Fruit fly (Drosophila melanogaster) whole organism, embryonic: Measurements from ENCODE around the gene RpL15.

Experiments
- ATbp ChIP-seq: fragments of 200-800 bp; sonication (Bioruptor generic); optimal IDR thresholded peaks from 2 replicates; lab custom pipeline; 2017; ENCODE audit warnings: missing biosample characterization, mild to moderate bottlenecking, missing genetic modification characterization, missing genetic modification reagents
- CG10267 ChIP-seq: fragments of 200-800 bp; sonication (Bioruptor generic); optimal IDR thresholded peaks from 2 replicates; lab custom pipeline; 2018; ENCODE audit warnings: missing biosample characterization, mild to moderate bottlenecking, missing genetic modification characterization, moderate library complexity
- CG10431 ChIP-seq: fragments of 200-800 bp; sonication (Bioruptor generic); optimal IDR thresholded peaks from 3 replicates; lab custom pipeline; 2018; ENCODE audit warnings: missing biosample characterization, mild to moderate bottlenecking, missing genetic modification characterization
- CG11085 ChIP-seq: fragments of 200-800 bp; sonication (Bioruptor generic); IDR thresholded peaks from 2 replicates; pipeline ENCODE4 v1.3.6; 2022; ENCODE audit warnings: missing biosample characterization, missing genetic modification characterization
- CG11247 ChIP-seq: fragments of 200-800 bp; sonication (Bioruptor generic); IDR thresholded peaks from 2 replicates; pipeline ENCODE4 v1.3.6; 2022; ENCODE audit warnings: missing biosample characterization, missing genetic modification characterization
- CG12744 ChIP-seq: fragments of 200-800 bp; sonication (Bioruptor generic); optimal IDR thresholded peaks from 2 replicates; lab custom pipeline; 2016; ENCODE audit warnings: missing biosample characterization, missing genetic modification characterization
- CG12769 ChIP-seq: fragments of 200-800 bp; sonication (Bioruptor generic); optimal IDR thresholded peaks from 2 replicates; lab custom pipeline; 2019; ENCODE audit warnings: missing biosample characterization, mild to moderate bottlenecking, missing genetic modification characterization, moderate library complexity
- CG12942 ChIP-seq: fragments of 200-800 bp; sonication (Bioruptor generic); optimal IDR thresholded peaks from 3 replicates; lab custom pipeline; 2016; ENCODE audit warnings: missing biosample characterization, missing genetic modification characterization
- CG13123 ChIP-seq: fragments of 200-800 bp; sonication (Bioruptor generic); optimal IDR thresholded peaks from 2 replicates; lab custom pipeline; 2016; ENCODE audit warnings: missing biosample characterization, missing genetic modification characterization
- CG15696 ChIP-seq: fragments of 200-800 bp; sonication (Bioruptor generic); optimal IDR thresholded peaks from 2 replicates; lab custom pipeline; 2019; ENCODE audit warnings: missing biosample characterization, mild to moderate bottlenecking, missing genetic modification characterization, moderate library complexity
- CG1602 ChIP-seq: fragments of 200-800 bp; sonication (Bioruptor generic); optimal IDR thresholded peaks from 3 replicates; lab custom pipeline; 2016; ENCODE audit warnings: missing biosample characterization, missing genetic modification characterization
- CG1647 ChIP-seq: fragments of 200-800 bp; sonication (Bioruptor generic); optimal IDR thresholded peaks from 3 replicates; lab custom pipeline; 2016; ENCODE audit warnings: missing biosample characterization, missing genetic modification characterization
- CG18011 ChIP-seq: fragments of 200-800 bp; sonication (Bioruptor generic); optimal IDR thresholded peaks from 2 replicates; lab custom pipeline; 2017; ENCODE audit warnings: missing biosample characterization, missing genetic modification characterization, mild to moderate bottlenecking, moderate library complexity, missing genotype
- CG1832 ChIP-seq: fragments of 200-800 bp; sonication (Bioruptor generic); optimal IDR thresholded peaks from 2 replicates; lab custom pipeline; 2017; ENCODE audit warnings: missing biosample characterization, mild to moderate bottlenecking, missing genetic modification characterization, inconsistent platforms
- CG2120 ChIP-seq: fragments of 200-800 bp; sonication (Bioruptor generic); optimal IDR thresholded peaks from 3 replicates; lab custom pipeline; 2016; ENCODE audit warnings: missing biosample characterization, missing genetic modification characterization
- CG2889 ChIP-seq: fragments of 200-800 bp; sonication (Bioruptor generic); IDR thresholded peaks from 3 replicates; pipeline ENCODE4 v1.3.6; 2022; ENCODE audit warnings: missing biosample characterization, missing genetic modification characterization
- CG30431 ChIP-seq: fragments of 200-800 bp; sonication (Bioruptor generic); optimal IDR thresholded peaks from 2 replicates; lab custom pipeline; 2017; ENCODE audit warnings: missing biosample characterization, missing genetic modification characterization
- CG6272 ChIP-seq: fragments of 200-800 bp; sonication (Bioruptor generic); IDR thresholded peaks from 2 replicates; pipeline ENCODE4 v1.3.6; 2022; ENCODE audit warnings: missing biosample characterization, missing genetic modification characterization
- CG6689 ChIP-seq: fragments of 200-800 bp; sonication (Bioruptor generic); IDR thresholded peaks from 2 replicates; pipeline ENCODE4 v1.3.6; 2022; ENCODE audit warnings: missing biosample characterization, missing genetic modification characterization
- CG7745 ChIP-seq: fragments of 200-800 bp; sonication (Bioruptor generic); optimal IDR thresholded peaks from 2 replicates; lab custom pipeline; 2018; ENCODE audit warnings: missing biosample characterization, mild to moderate bottlenecking, missing genetic modification characterization, moderate library complexity
- CG7786 ChIP-seq: fragments of 200-800 bp; sonication (Bioruptor generic); optimal IDR thresholded peaks from 2 replicates; lab custom pipeline; 2016; ENCODE audit warnings: missing biosample characterization, missing genetic modification characterization
- Dref ChIP-seq: fragments of 200-800 bp; sonication (Bioruptor generic); IDR thresholded peaks from 2 replicates; pipeline ENCODE4 v1.3.6; 2022; ENCODE audit warnings: missing biosample characterization, missing genetic modification characterization
- Lpt ChIP-seq: fragments of >200 bp; optimal IDR thresholded peaks from 2 replicates; lab custom pipeline; 2018; ENCODE audit warnings: missing biosample characterization, missing genetic modification characterization
- MBD-R2 ChIP-seq: fragments of 200-800 bp; sonication (Bioruptor generic); IDR thresholded peaks from 2 replicates; pipeline ENCODE4 v1.3.6; 2022; ENCODE audit warnings: missing biosample characterization, missing genetic modification characterization
- Med ChIP-seq: fragments of 200-800 bp; sonication (Bioruptor generic); peaks from one replicate; lab custom pipeline; 2016; ENCODE audit warnings: missing biosample characterization, missing genetic modification characterization, mild to moderate bottlenecking, inconsistent platforms, moderate library complexity
- Oaz ChIP-seq: fragments of 200-800 bp; sonication (Bioruptor generic); IDR thresholded peaks from 2 replicates; pipeline ENCODE4 v1.3.6; 2022; ENCODE audit warnings: missing biosample characterization, missing genetic modification characterization
- Ravus ChIP-seq: fragments of 200-800 bp; sonication (Bioruptor generic); IDR thresholded peaks from 2 replicates; pipeline ENCODE4 v1.3.6; 2022; ENCODE audit warnings: missing biosample characterization, missing genetic modification characterization
- aop ChIP-seq: fragments of 200-800 bp; sonication (Bioruptor generic); IDR thresholded peaks from 2 replicates; pipeline ENCODE4 v1.3.6; 2022; ENCODE audit warnings: missing biosample characterization, missing genetic modification characterization
- az2 ChIP-seq: fragments of 200-800 bp; sonication (Bioruptor generic); optimal IDR thresholded peaks from 3 replicates; lab custom pipeline; 2016; ENCODE audit warnings: missing biosample characterization, missing genetic modification characterization
- bigmax ChIP-seq: fragments of 200-800 bp; sonication (Bioruptor generic); optimal IDR thresholded peaks from 2 replicates; lab custom pipeline; 2018; ENCODE audit warnings: missing biosample characterization, mild to moderate bottlenecking, missing genetic modification characterization
- cas ChIP-seq: fragments of 200-800 bp; sonication (Bioruptor generic); IDR thresholded peaks from 2 replicates; pipeline ENCODE4 v1.3.6; 2022; ENCODE audit warnings: missing biosample characterization, missing genetic modification characterization
- gfzf ChIP-seq: fragments of 200-800 bp; sonication (Bioruptor generic); optimal IDR thresholded peaks from 2 replicates; lab custom pipeline; 2016; ENCODE audit warnings: missing biosample characterization, mild to moderate bottlenecking, missing genetic modification characterization, moderate library complexity
- gsb ChIP-seq: fragments of 200-800 bp; sonication (Bioruptor generic); IDR thresholded peaks from 2 replicates; pipeline ENCODE4 v1.3.6; 2022; ENCODE audit warnings: missing biosample characterization, missing genetic modification characterization
- kah ChIP-seq: fragments of 200-800 bp; sonication (Bioruptor generic); optimal IDR thresholded peaks from 2 replicates; lab custom pipeline; 2018; ENCODE audit warnings: missing biosample characterization, mild to moderate bottlenecking, missing genetic modification characterization
- kay ChIP-seq: fragments of 200-800 bp; sonication (Bioruptor generic); optimal IDR thresholded peaks from 2 replicates; lab custom pipeline; 2016; ENCODE audit warnings: missing biosample characterization, missing genetic modification characterization
- lola ChIP-seq, 3 experiments: fragments of >200 bp in 2 of 3; fragments of 200-800 bp in 1 of 3; sonication (Bioruptor generic) in 1 of 3; optimal IDR thresholded peaks; 2 replicates each; lab custom pipeline; 2017 to 2019; ENCODE audit warnings: missing biosample characterization in 3 of 3, missing genetic modification characterization in 3 of 3, mild to moderate bottlenecking in 1 of 3, moderate library complexity in 1 of 3
- mam ChIP-seq: fragments of 200-800 bp; sonication (Bioruptor generic); optimal IDR thresholded peaks from 3 replicates; lab custom pipeline; 2016; ENCODE audit warnings: missing biosample characterization, missing genetic modification characterization
- mld ChIP-seq: fragments of 200-800 bp; sonication (Bioruptor generic); IDR thresholded peaks from 3 replicates; pipeline ENCODE4 v1.3.6; 2022; ENCODE audit warnings: missing biosample characterization, missing genetic modification characterization; ENCODE audit not compliant: partially characterized antibody
- pan ChIP-seq, 4 experiments: fragments of >200 bp in 3 of 4; fragments of 200-800 bp in 1 of 4; sonication (Bioruptor generic) in 1 of 4; optimal IDR thresholded peaks in 3 of 4; IDR thresholded peaks in 1 of 4; 2 replicates each; pipeline versions ENCODE4 v1.3.6 to Lab custom; 2017 to 2022; ENCODE audit warnings: missing biosample characterization in 2 of 4, missing genetic modification characterization in 2 of 4, mixed read lengths in 1 of 4
- ro ChIP-seq: fragments of 200-800 bp; sonication (Bioruptor generic); IDR thresholded peaks from 2 replicates; pipeline ENCODE4 v1.3.6; 2022; ENCODE audit warnings: missing biosample characterization, missing genetic modification characterization
- sc ChIP-seq, 3 experiments: fragments of >200 bp in 2 of 3; fragments of 200-800 bp in 1 of 3; sonication (Bioruptor generic) in 1 of 3; optimal IDR thresholded peaks; 2 replicates in 2 of 3; 3 replicates in 1 of 3; lab custom pipeline; 2017; ENCODE audit warnings: mild to moderate bottlenecking in 1 of 3, missing biosample characterization in 1 of 3, missing genetic modification characterization in 1 of 3, missing genetic modification reagents in 1 of 3
- scrt ChIP-seq: fragments of 200-800 bp; sonication (Bioruptor generic); optimal IDR thresholded peaks from 2 replicates; lab custom pipeline; 2018; ENCODE audit warnings: missing biosample characterization, mild to moderate bottlenecking, missing genetic modification characterization, moderate library complexity
- seq ChIP-seq: fragments of 200-800 bp; sonication (Bioruptor generic); IDR thresholded peaks from 2 replicates; pipeline ENCODE4 v1.3.6; 2022; ENCODE audit warnings: missing biosample characterization, missing genetic modification characterization
- sna ChIP-seq: fragments of 200-800 bp; sonication (Bioruptor generic); IDR thresholded peaks from 2 replicates; pipeline ENCODE4 v1.3.6; 2022; ENCODE audit warnings: missing biosample characterization, missing genetic modification characterization; ENCODE audit not compliant: partially characterized antibody
- sqz ChIP-seq: fragments of 200-800 bp; sonication (Bioruptor generic); optimal IDR thresholded peaks from 3 replicates; lab custom pipeline; 2018; ENCODE audit warnings: missing biosample characterization, mild to moderate bottlenecking, missing genetic modification characterization
- tna ChIP-seq: fragments of 200-800 bp; sonication (Bioruptor generic); IDR thresholded peaks from 2 replicates; pipeline ENCODE4 v1.3.6; 2022; ENCODE audit warnings: missing biosample characterization, missing genetic modification characterization; ENCODE audit not compliant: partially characterized antibody
- toy ChIP-seq: fragments of 200-800 bp; sonication (Bioruptor generic); IDR thresholded peaks from 2 replicates; pipeline ENCODE4 v1.3.6; 2022; ENCODE audit warnings: missing biosample characterization, missing genetic modification characterization
- trem ChIP-seq: fragments of 200-800 bp; optimal IDR thresholded peaks from 3 replicates; lab custom pipeline; 2019; ENCODE audit warnings: missing biosample characterization, mild to moderate bottlenecking, missing genetic modification characterization, moderate library complexity
- unc-4 ChIP-seq: fragments of 200-800 bp; sonication (Bioruptor generic); IDR thresholded peaks from 2 replicates; pipeline ENCODE4 v1.3.6; 2022; ENCODE audit warnings: missing biosample characterization, missing genetic modification characterization; ENCODE audit not compliant: partially characterized antibody

The RpL15 gene

dm6 chr3L:27279041-27279671, 12.1 kb downstream of the RpL15 start, which contains the start of gene Dbp80 (continued):
- no peak for TF ChIP-seq mld (GFP tag; lab: Robert Waterston, UW)
- TF ChIP-seq unc-4: no peak
- TF ChIP-seq sqz (GFP tag; lab: Kevin White, UChicago): no peak
- TF ChIP-seq CG1832 (GFP tag; lab: Kevin White, UChicago): no peak
- TF ChIP-seq gsb: no peak
- TF ChIP-seq CG11247 (GFP tag; lab: Robert Waterston, UW): no peak
- TF ChIP-seq CG6272 (GFP tag; lab: Robert Waterston, UW): no peak
- TF ChIP-seq CG7745 (tag; lab: Kevin White, UChicago): no peak
- TF ChIP-seq ATbp (GFP tag; lab: Kevin White, UChicago): no peak
- TF ChIP-seq cas: no peak
- TF ChIP-seq CG1602 (GFP tag; lab: Kevin White, UChicago): no peak
- TF ChIP-seq gfzf: peak; percentile 61
- TF ChIP-seq CG12769 (tag; lab: Kevin White, UChicago): no peak
- no peak for TF ChIP-seq kah (GFP tag; lab: Kevin White, UChicago)
- TF ChIP-seq trem (tag; lab: Kevin White, UChicago): peak; percentile 38
- TF ChIP-seq CG13123 (GFP tag; lab: Kevin White, UChicago): no peak
- TF ChIP-seq aop (GFP tag; lab: Robert Waterston, UW): no peak
- no peak for TF ChIP-seq CG2120
- peak; percentile 6 for TF ChIP-seq mam (GFP tag; lab: Kevin White, UChicago)
- TF ChIP-seq tna: no peak
- TF ChIP-seq CG30431 (GFP tag; lab: Kevin White, UChicago): no peak
- TF ChIP-seq az2: no peak
- no peak for TF ChIP-seq Oaz
- TF ChIP-seq lola (GFP tag; optimal IDR thresholded peaks at IDR 0.05; lab: Kevin White, UChicago): peak in 1 of 3 experiments; percentile 54
- TF ChIP-seq sc (optimal IDR thresholded peaks at IDR 0.05; lab: Kevin White, UChicago): no peak
- no peak for TF ChIP-seq sc (GFP tag; optimal IDR thresholded peaks at IDR 0.05; lab: Kevin White, UChicago)
- no peak for TF ChIP-seq pan (optimal IDR thresholded peaks at IDR 0.05; lab: Kevin White, UChicago)
- no peak for TF ChIP-seq pan (GFP tag; optimal IDR thresholded peaks at IDR 0.05 in 1 of 2, IDR thresholded peaks at IDR 0.05 in 1 of 2)
- no peak for TF ChIP-seq CG11085
- peak; percentile 2 for TF ChIP-seq CG10267 (tag; lab: Kevin White, UChicago)
- no peak for TF ChIP-seq Ravus
- no peak for TF ChIP-seq CG7786 (GFP tag; lab: Kevin White, UChicago)
- TF ChIP-seq sna (GFP tag; lab: Robert Waterston, UW): no peak
- TF ChIP-seq scrt: no peak
- no peak for TF ChIP-seq ro (GFP tag; lab: Robert Waterston, UW)
- TF ChIP-seq kay (GFP tag; lab: Kevin White, UChicago): no peak
- TF ChIP-seq toy (GFP tag; lab: Robert Waterston, UW): no peak
- no peak for TF ChIP-seq CG10431 (GFP tag; lab: Kevin White, UChicago)
- TF ChIP-seq seq (GFP tag; lab: Robert Waterston, UW): no peak
- TF ChIP-seq CG12744 (GFP tag; lab: Kevin White, UChicago): no peak
- no peak for TF ChIP-seq Lpt (GFP tag; lab: Kevin White, UChicago)
- TF ChIP-seq CG18011 (GFP tag; lab: Kevin White, UChicago): no peak
- TF ChIP-seq MBD-R2 (GFP tag; lab: Robert Waterston, UW): peak; percentile 64; the same call in 1 of the 2 replicates
- TF ChIP-seq CG2889: no peak
- no peak for TF ChIP-seq CG12942 (GFP tag; lab: Kevin White, UChicago)
- no peak for TF ChIP-seq Med (GFP tag; lab: Kevin White, UChicago)
- TF ChIP-seq CG15696: peak; percentile 6
- no peak for TF ChIP-seq CG6689 (GFP tag; lab: Robert Waterston, UW)
- TF ChIP-seq Dref (GFP tag; lab: Robert Waterston, UW): no peak
- no peak for TF ChIP-seq CG1647 (GFP tag; lab: Kevin White, UChicago)
- no peak for TF ChIP-seq bigmax
